Fruit fly (Drosophila melanogaster): ENCODE measurements around the gene CG4408.

- no peak for TF ChIP-seq Stat92E (GFP tag; optimal IDR thresholded peaks at IDR 0.05)
- TF ChIP-seq CTCF (GFP tag; optimal IDR thresholded peaks at IDR 0.05) = no peak
- TF ChIP-seq jumu (GFP tag; optimal IDR thresholded peaks at IDR 0.05) = no peak
- no peak for TF ChIP-seq pfk (GFP tag; optimal IDR thresholded peaks at IDR 0.05)
- TF ChIP-seq pros (GFP tag; optimal IDR thresholded peaks at IDR 0.05) = no peak
- TF ChIP-seq esg (GFP tag; conservative IDR thresholded peaks at IDR 0.05) = no peak
- TF ChIP-seq ftz-f1 (GFP tag; optimal IDR thresholded peaks at IDR 0.05) = no peak
These were observed 17.2 kb downstream of the CG4408 start, which contains the start of gene pnt for dm6 chr3R:23346007-23346681.

Data from whole organism, embryonic.